Fruit fly (Drosophila melanogaster): ENCODE results near the gene ND-20L.

ND-20L gene

DNA sequence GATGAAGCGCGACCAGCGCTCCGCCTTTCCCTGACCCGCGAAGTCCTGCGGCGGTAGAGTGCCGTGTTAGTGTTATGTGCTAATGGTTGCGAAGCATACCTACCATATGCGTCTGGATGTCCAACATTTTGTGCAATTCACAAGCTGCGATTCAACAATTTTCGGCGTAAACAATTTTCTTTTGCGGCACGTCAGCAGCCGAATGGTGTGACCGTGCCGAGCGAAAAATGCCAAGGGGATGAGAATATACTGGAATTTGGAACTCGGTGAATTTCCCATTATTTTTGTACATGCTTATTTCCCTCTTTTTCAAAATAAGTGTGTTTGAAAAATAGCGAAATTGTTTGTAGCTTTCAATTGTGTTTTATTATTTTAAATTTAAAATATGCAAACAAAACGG lies 24.6 kb upstream of the ND-20L start, which contains the start of gene Spase12 (continued):
- peak; percentile 76 for TF ChIP-seq Dp (GFP tag; optimal IDR thresholded peaks at IDR 0.05)
- TF ChIP-seq fru (optimal IDR thresholded peaks at IDR 0.05), result no peak
- peak; percentile 79 for TF ChIP-seq gfzf (GFP tag; optimal IDR thresholded peaks at IDR 0.05)
- peak; percentile 4 for TF ChIP-seq CG14710 (tag; optimal IDR thresholded peaks at IDR 0.05)
- no peak for TF ChIP-seq ken (GFP tag; IDR thresholded peaks at IDR 0.05)
- TF ChIP-seq MESR4 (GFP tag; optimal IDR thresholded peaks at IDR 0.05), result peak; percentile 78
- no peak for TF ChIP-seq pho (GFP tag; optimal IDR thresholded peaks at IDR 0.05)
- TF ChIP-seq slou (GFP tag; optimal IDR thresholded peaks at IDR 0.05), result no peak
- TF ChIP-seq sna (GFP tag; IDR thresholded peaks at IDR 0.05; ENCODE audit: partially characterized antibody), result 0 out of 2 replicates have a peak, but pooled peaks have one; percentile 19
- peak; percentile 7 for TF ChIP-seq BEAF-32 (GFP tag; optimal IDR thresholded peaks at IDR 0.05)
- no peak for TF ChIP-seq Ssrp (tag; optimal IDR thresholded peaks at IDR 0.05)
- peak; percentile 29 for TF ChIP-seq stwl (tag; optimal IDR thresholded peaks at IDR 0.05)
- TF ChIP-seq CG34224 (GFP tag; IDR thresholded peaks at IDR 0.05; ENCODE audit: partially characterized antibody), result 0 out of 3 replicates have a peak, but pooled peaks have one; percentile 26
- TF ChIP-seq Myb (GFP tag; optimal IDR thresholded peaks at IDR 0.05), result peak; percentile 44
- peak; percentile 13 for TF ChIP-seq sens (GFP tag)
- peak; percentile 87 for TF ChIP-seq CG9797 (GFP tag; optimal IDR thresholded peaks at IDR 0.05)
- TF ChIP-seq CG13287 (GFP tag; IDR thresholded peaks at IDR 0.05; ENCODE audit: partially characterized antibody), result peak; percentile 38; the same call in 1 of the 2 replicates
- no peak for TF ChIP-seq CG10565 (GFP tag; optimal IDR thresholded peaks at IDR 0.05)
- no peak for TF ChIP-seq zen (tag; optimal IDR thresholded peaks at IDR 0.05)
- TF ChIP-seq chinmo (GFP tag; IDR thresholded peaks at IDR 0.05; ENCODE audit: partially characterized antibody), result 0 out of 4 replicates have a peak, but pooled peaks have one; percentile 48
- TF ChIP-seq nerfin-1 (tag; optimal IDR thresholded peaks at IDR 0.05), result peak; percentile 15

DNA sequence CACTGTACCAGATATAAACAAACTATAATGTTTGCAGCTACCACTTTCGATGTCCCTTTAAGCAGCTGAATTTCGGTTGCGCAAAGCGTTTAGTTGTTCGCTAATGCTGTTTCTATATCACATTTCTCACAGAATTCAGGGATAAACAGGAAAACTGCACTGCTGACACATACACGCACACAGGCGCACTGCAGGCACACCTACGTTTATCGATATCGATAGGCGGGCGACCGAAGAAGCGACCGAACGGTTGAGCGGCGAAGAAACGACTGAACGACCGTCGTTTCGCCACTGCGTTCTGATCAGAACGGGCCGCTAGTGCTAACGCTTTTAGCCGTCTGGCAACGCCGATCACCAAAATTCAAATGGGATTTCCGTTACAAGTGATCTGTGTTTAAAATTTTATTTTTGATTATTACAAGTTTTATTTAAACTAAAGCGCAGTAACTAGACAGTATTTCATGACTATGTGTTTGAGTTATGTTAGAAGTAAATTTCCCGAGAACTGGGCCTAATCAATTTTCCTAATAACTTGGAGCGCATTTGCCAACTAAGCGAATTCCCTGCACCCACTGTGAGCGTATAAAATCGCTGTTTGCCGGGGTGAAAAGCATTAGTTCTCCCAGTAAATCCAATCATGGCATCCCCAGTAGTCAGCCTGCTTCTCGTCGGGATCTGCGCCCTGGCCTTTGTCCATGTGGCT lies 22.1 kb upstream of the ND-20L start, which contains the start of the genes CG2310 and Diedel:
TSS of gene CG2310 (minus strand) at position 277 of the 703 bp plus-strand sequence.
TSS of gene Diedel (plus strand) at position 611 of the 703 bp plus-strand sequence.
- no peak for TF ChIP-seq CkIIα-i1 (GFP tag; IDR thresholded peaks at IDR 0.05)
- peak; percentile 49 for TF ChIP-seq zen (tag; optimal IDR thresholded peaks at IDR 0.05)
- TF ChIP-seq btn (GFP tag; optimal IDR thresholded peaks at IDR 0.05), result no peak
- no peak for TF ChIP-seq tio (GFP tag; optimal IDR thresholded peaks at IDR 0.05)
- TF ChIP-seq CG10959 (GFP tag; IDR thresholded peaks at IDR 0.05), result no peak
- TF ChIP-seq CG14050 (GFP tag; IDR thresholded peaks at IDR 0.05), result no peak; the same call in 2 of the 3 replicates
- no peak for TF ChIP-seq Doc3 (GFP tag; IDR thresholded peaks at IDR 0.05; ENCODE audit: partially characterized antibody)
- TF ChIP-seq CG11723 (GFP tag; optimal IDR thresholded peaks at IDR 0.05), result no peak
- TF ChIP-seq Hr51 (GFP tag; optimal IDR thresholded peaks at IDR 0.05), result no peak
- TF ChIP-seq CG31365 (tag; optimal IDR thresholded peaks at IDR 0.05), result no peak
- peak; percentile 29; the same call in 1 of the 2 replicates for TF ChIP-seq sisA (GFP tag; IDR thresholded peaks at IDR 0.05)
- TF ChIP-seq nom (GFP tag; optimal IDR thresholded peaks at IDR 0.05), result peak; percentile 13
- TF ChIP-seq CG11247 (GFP tag; IDR thresholded peaks at IDR 0.05), result no peak
- TF ChIP-seq Lim3 (GFP tag; IDR thresholded peaks at IDR 0.05), result no peak
- TF ChIP-seq CG7372 (GFP tag; IDR thresholded peaks at IDR 0.05), result no peak
- no peak for TF ChIP-seq HHEX (GFP tag; optimal IDR thresholded peaks at IDR 0.05)
- no peak for TF ChIP-seq CG2202 (tag; optimal IDR thresholded peaks at IDR 0.05)
- no peak for TF ChIP-seq CG11093 (GFP tag; IDR thresholded peaks at IDR 0.05)
- TF ChIP-seq rib (GFP tag; IDR thresholded peaks at IDR 0.05), result 0 out of 2 replicates have a peak, but pooled peaks have one; percentile 21
- TF ChIP-seq fd102C (GFP tag; optimal IDR thresholded peaks at IDR 0.05), result no peak
- TF ChIP-seq CG9876 (GFP tag; optimal IDR thresholded peaks at IDR 0.05), result no peak
- no peak for TF ChIP-seq CG2889 (GFP tag; IDR thresholded peaks at IDR 0.05)
- no peak for TF ChIP-seq dan (GFP tag; IDR thresholded peaks at IDR 0.05)
- no peak for TF ChIP-seq Hr39 (optimal IDR thresholded peaks at IDR 0.05)
- TF ChIP-seq CG4730 (GFP tag; IDR thresholded peaks at IDR 0.05), result no peak
- no peak for TF ChIP-seq E2f1 (GFP tag; IDR thresholded peaks at IDR 0.05)
- no peak for TF ChIP-seq CG9609 (GFP tag; optimal IDR thresholded peaks at IDR 0.05)
- TF ChIP-seq BtbVII (GFP tag; optimal IDR thresholded peaks at IDR 0.05), result no peak
- 0 out of 2 replicates have a peak, but pooled peaks have one; percentile 8 for TF ChIP-seq CG14441 (GFP tag; IDR thresholded peaks at IDR 0.05)
- no peak for TF ChIP-seq CG11695 (GFP tag; IDR thresholded peaks at IDR 0.05)
